Fruit fly (Drosophila melanogaster): ENCODE measurements around the gene CNMa.

The CNMa gene

dm6 chr3L:1855491-1855890, at the start of gene CNMa:
Gene CNMa (minus strand): TSS chr3L:1855591.
- TF ChIP-seq h (optimal IDR thresholded peaks at IDR 0.05) = no peak
- no peak for TF ChIP-seq Myc (optimal IDR thresholded peaks at IDR 0.05)
- no peak for TF ChIP-seq Sin3A (optimal IDR thresholded peaks at IDR 0.05)
- TF ChIP-seq insv (optimal IDR thresholded peaks at IDR 0.05) = no peak
- TF ChIP-seq ttk (optimal IDR thresholded peaks at IDR 0.05) = no peak
- TF ChIP-seq psq (optimal IDR thresholded peaks at IDR 0.05) = no peak

dm6 chr3L:1904440-1904839, 49.0 kb upstream of the CNMa start:
- TF ChIP-seq insv (optimal IDR thresholded peaks at IDR 0.05) (no peak), h (optimal IDR thresholded peaks at IDR 0.05) (no peak), Myc (optimal IDR thresholded peaks at IDR 0.05) (no peak), Sin3A (optimal IDR thresholded peaks at IDR 0.05) (no peak), ttk (optimal IDR thresholded peaks at IDR 0.05) (no peak)

- TF ChIP-seq Myc (optimal IDR thresholded peaks at IDR 0.05) (no peak), ttk (optimal IDR thresholded peaks at IDR 0.05) (no peak), psq (optimal IDR thresholded peaks at IDR 0.05) (no peak), h (optimal IDR thresholded peaks at IDR 0.05) (no peak), insv (optimal IDR thresholded peaks at IDR 0.05) (no peak), Sin3A (optimal IDR thresholded peaks at IDR 0.05) (no peak)
Measured at dm6 chr3L:1900633-1901032, 45.2 kb upstream of the CNMa start.

dm6 chr3L:1899616-1900015, 44.2 kb upstream of the CNMa start:
- TF ChIP-seq Myc (optimal IDR thresholded peaks at IDR 0.05) (no peak), ttk (optimal IDR thresholded peaks at IDR 0.05) (no peak), insv (optimal IDR thresholded peaks at IDR 0.05) (no peak), Sin3A (optimal IDR thresholded peaks at IDR 0.05) (no peak), psq (optimal IDR thresholded peaks at IDR 0.05) (no peak), h (optimal IDR thresholded peaks at IDR 0.05) (no peak)

- TF ChIP-seq Sin3A (optimal IDR thresholded peaks at IDR 0.05) = no peak
- TF ChIP-seq h (optimal IDR thresholded peaks at IDR 0.05) = no peak
- TF ChIP-seq Myc (optimal IDR thresholded peaks at IDR 0.05) = no peak
- TF ChIP-seq psq (optimal IDR thresholded peaks at IDR 0.05) = no peak
- no peak for TF ChIP-seq ttk (optimal IDR thresholded peaks at IDR 0.05)
- no peak for TF ChIP-seq insv (optimal IDR thresholded peaks at IDR 0.05)
Measured at dm6 chr3L:1897709-1898108, 42.3 kb upstream of the CNMa start.

dm6 chr3L:1891914-1892313, 36.5 kb upstream of the CNMa start:
- TF ChIP-seq h (optimal IDR thresholded peaks at IDR 0.05) (no peak), psq (optimal IDR thresholded peaks at IDR 0.05) (no peak), ttk (optimal IDR thresholded peaks at IDR 0.05) (no peak), Myc (optimal IDR thresholded peaks at IDR 0.05) (no peak), insv (optimal IDR thresholded peaks at IDR 0.05) (no peak), Sin3A (optimal IDR thresholded peaks at IDR 0.05) (no peak)

- TF ChIP-seq Sin3A (optimal IDR thresholded peaks at IDR 0.05) (no peak), Myc (optimal IDR thresholded peaks at IDR 0.05) (no peak), psq (optimal IDR thresholded peaks at IDR 0.05) (no peak)
Measured at dm6 chr3L:1890941-1891340, 35.5 kb upstream of the CNMa start.

dm6 chr3L:1887929-1888529, 32.6 kb upstream of the CNMa start:
- TF ChIP-seq Sin3A (optimal IDR thresholded peaks at IDR 0.05) (no peak), psq (optimal IDR thresholded peaks at IDR 0.05) (no peak), Myc (optimal IDR thresholded peaks at IDR 0.05) (no peak), h (optimal IDR thresholded peaks at IDR 0.05) (no peak), ttk (optimal IDR thresholded peaks at IDR 0.05) (no peak), insv (optimal IDR thresholded peaks at IDR 0.05) (no peak)

dm6 chr3L:1886125-1886544, 30.7 kb upstream of the CNMa start:
- TF ChIP-seq insv (optimal IDR thresholded peaks at IDR 0.05) = no peak
- TF ChIP-seq h (optimal IDR thresholded peaks at IDR 0.05) = no peak
- TF ChIP-seq psq (optimal IDR thresholded peaks at IDR 0.05) = no peak
- no peak for TF ChIP-seq Sin3A (optimal IDR thresholded peaks at IDR 0.05)
- no peak for TF ChIP-seq Myc (optimal IDR thresholded peaks at IDR 0.05)

dm6 chr3L:1885436-1885835, 30.0 kb upstream of the CNMa start, which contains the start of gene Tmhs:
Gene Tmhs (plus strand): TSS chr3L:1885657.
- TF ChIP-seq psq (optimal IDR thresholded peaks at IDR 0.05) (no peak), Sin3A (optimal IDR thresholded peaks at IDR 0.05) (no peak), insv (optimal IDR thresholded peaks at IDR 0.05) (no peak), Myc (optimal IDR thresholded peaks at IDR 0.05) (no peak), h (optimal IDR thresholded peaks at IDR 0.05) (no peak), ttk (optimal IDR thresholded peaks at IDR 0.05) (no peak)

- TF ChIP-seq h (optimal IDR thresholded peaks at IDR 0.05) (no peak), ttk (optimal IDR thresholded peaks at IDR 0.05) (no peak), Sin3A (optimal IDR thresholded peaks at IDR 0.05) (no peak), insv (optimal IDR thresholded peaks at IDR 0.05) (no peak), Myc (optimal IDR thresholded peaks at IDR 0.05) (no peak), psq (optimal IDR thresholded peaks at IDR 0.05) (no peak)
Measured at dm6 chr3L:1884652-1885051, 29.3 kb upstream of the CNMa start, which contains the start of gene Aprt. Gene Aprt (minus strand): TSS chr3L:1885019.

- no peak for TF ChIP-seq Sin3A (optimal IDR thresholded peaks at IDR 0.05)
- no peak for TF ChIP-seq h (optimal IDR thresholded peaks at IDR 0.05)
- TF ChIP-seq psq (optimal IDR thresholded peaks at IDR 0.05) = no peak
- TF ChIP-seq insv (optimal IDR thresholded peaks at IDR 0.05) = no peak
- TF ChIP-seq Myc (optimal IDR thresholded peaks at IDR 0.05) = no peak
- TF ChIP-seq ttk (optimal IDR thresholded peaks at IDR 0.05) = no peak
Measured at dm6 chr3L:1882868-1883554, 27.6 kb upstream of the CNMa start, which contains the start of gene CG13937. Gene CG13937 (minus strand): TSS chr3L:1883041.
